Fruit fly (Drosophila melanogaster): ENCODE data around the gene CG10352.

CG10352 gene

DNA sequence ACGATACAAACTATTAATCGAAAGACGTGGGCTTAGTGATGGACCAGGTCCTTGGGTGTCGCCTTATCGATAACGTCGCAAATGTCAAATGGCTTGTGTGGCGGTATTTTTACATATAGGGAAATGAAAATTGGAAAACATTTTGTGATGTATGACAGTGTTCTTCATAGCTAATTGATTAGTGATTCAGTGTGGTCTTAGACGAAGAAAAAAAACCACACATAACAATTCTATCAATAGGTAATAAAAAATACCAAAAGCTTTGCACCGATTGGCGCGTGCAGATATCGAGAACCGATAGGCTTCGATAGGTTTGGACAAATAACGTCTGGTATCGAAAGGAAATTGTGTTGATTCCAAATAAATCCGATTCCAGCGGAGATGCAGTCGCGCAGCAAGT lies 8.1 kb downstream of the CG10352 start, which contains the start of the genes Nrd1 and CG1847 (continued):
- no peak for TF ChIP-seq CG8388 (GFP tag; optimal IDR thresholded peaks at IDR 0.05)
- no peak for TF ChIP-seq sisA (GFP tag; IDR thresholded peaks at IDR 0.05)
- TF ChIP-seq HLH3B (GFP tag; IDR thresholded peaks at IDR 0.05), result no peak
- no peak for TF ChIP-seq Asciz (GFP tag; optimal IDR thresholded peaks at IDR 0.05)
- TF ChIP-seq lab (GFP tag; optimal IDR thresholded peaks at IDR 0.05), result no peak
- no peak for TF ChIP-seq CG3847 (GFP tag; IDR thresholded peaks at IDR 0.05)
- TF ChIP-seq bbx (GFP tag; IDR thresholded peaks at IDR 0.05; ENCODE audit: partially characterized antibody), result peak; percentile 55
- peak; percentile 55 for TF ChIP-seq Med (GFP tag)
- TF ChIP-seq CG6854 (GFP tag; optimal IDR thresholded peaks at IDR 0.05), result no peak
- TF ChIP-seq sc (optimal IDR thresholded peaks at IDR 0.05), result no peak
- no peak for TF ChIP-seq sc (GFP tag; optimal IDR thresholded peaks at IDR 0.05)
- TF ChIP-seq CG11560 (tag; IDR thresholded peaks at IDR 0.05), result no peak
- peak; percentile 65 for TF ChIP-seq Sin3A (optimal IDR thresholded peaks at IDR 0.05)
- no peak for TF ChIP-seq grn (GFP tag; optimal IDR thresholded peaks at IDR 0.05)
- no peak for TF ChIP-seq kah (GFP tag; optimal IDR thresholded peaks at IDR 0.05)
- TF ChIP-seq Poxn (GFP tag; IDR thresholded peaks at IDR 0.05), result no peak
- no peak for TF ChIP-seq ems (GFP tag; optimal IDR thresholded peaks at IDR 0.05)
- no peak for TF ChIP-seq nau (GFP tag; optimal IDR thresholded peaks at IDR 0.05)
- no peak for TF ChIP-seq Sox100B (GFP tag; optimal IDR thresholded peaks at IDR 0.05)
- TF ChIP-seq trem (tag; optimal IDR thresholded peaks at IDR 0.05), result peak; percentile 40
- TF ChIP-seq CG31224 (GFP tag; IDR thresholded peaks at IDR 0.05), result no peak
- no peak for TF ChIP-seq Fer2 (tag; optimal IDR thresholded peaks at IDR 0.05)
- TF ChIP-seq ssp (GFP tag; IDR thresholded peaks at IDR 0.05), result 0 out of 2 replicates have a peak, but pooled peaks have one; percentile 20
- no peak for TF ChIP-seq CG2120 (GFP tag; optimal IDR thresholded peaks at IDR 0.05)

DNA sequence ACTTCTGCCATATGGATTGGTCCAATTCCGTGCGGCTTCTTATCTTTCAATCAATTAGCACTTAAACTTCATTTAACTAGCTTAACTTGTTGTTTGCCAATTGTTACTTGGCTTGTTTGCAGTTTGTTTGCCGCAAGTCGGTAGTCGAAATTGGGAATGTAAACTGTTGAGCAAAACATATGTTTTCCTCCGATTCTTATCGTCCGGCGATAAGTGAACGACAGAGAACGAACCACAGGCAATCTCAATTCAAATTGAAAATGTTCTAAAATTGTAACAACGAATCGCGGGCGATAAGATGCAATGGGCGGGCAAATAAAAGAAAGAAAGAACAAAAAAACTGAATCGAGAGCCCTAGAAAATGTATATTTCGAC lies 18.5 kb downstream of the CG10352 start:
- TF ChIP-seq psq (GFP tag; optimal IDR thresholded peaks at IDR 0.05), result no peak
- TF ChIP-seq CG14014 (GFP tag; IDR thresholded peaks at IDR 0.05), result no peak
- peak; percentile 62 for TF ChIP-seq grn (GFP tag; optimal IDR thresholded peaks at IDR 0.05)
- TF ChIP-seq CG2199 (GFP tag; IDR thresholded peaks at IDR 0.05), result 0 out of 3 replicates have a peak, but pooled peaks have one; percentile 21
- TF ChIP-seq mirr (GFP tag; optimal IDR thresholded peaks at IDR 0.05), result peak; percentile 68
- TF ChIP-seq usp (GFP tag; optimal IDR thresholded peaks at IDR 0.05), result no peak
- TF ChIP-seq ab (GFP tag; optimal IDR thresholded peaks at IDR 0.05), result no peak
- TF ChIP-seq pros (GFP tag; optimal IDR thresholded peaks at IDR 0.05), result no peak
- TF ChIP-seq CG6272 (GFP tag; IDR thresholded peaks at IDR 0.05), result no peak
- peak; percentile 59 for TF ChIP-seq caup (GFP tag; optimal IDR thresholded peaks at IDR 0.05; ENCODE audit: severe bottlenecking)
- TF ChIP-seq HLHmδ (GFP tag; optimal IDR thresholded peaks at IDR 0.05), result no peak
- TF ChIP-seq Lpt (GFP tag; optimal IDR thresholded peaks at IDR 0.05), result no peak
- peak; percentile 51 for TF ChIP-seq exex (tag; optimal IDR thresholded peaks at IDR 0.05)

DNA sequence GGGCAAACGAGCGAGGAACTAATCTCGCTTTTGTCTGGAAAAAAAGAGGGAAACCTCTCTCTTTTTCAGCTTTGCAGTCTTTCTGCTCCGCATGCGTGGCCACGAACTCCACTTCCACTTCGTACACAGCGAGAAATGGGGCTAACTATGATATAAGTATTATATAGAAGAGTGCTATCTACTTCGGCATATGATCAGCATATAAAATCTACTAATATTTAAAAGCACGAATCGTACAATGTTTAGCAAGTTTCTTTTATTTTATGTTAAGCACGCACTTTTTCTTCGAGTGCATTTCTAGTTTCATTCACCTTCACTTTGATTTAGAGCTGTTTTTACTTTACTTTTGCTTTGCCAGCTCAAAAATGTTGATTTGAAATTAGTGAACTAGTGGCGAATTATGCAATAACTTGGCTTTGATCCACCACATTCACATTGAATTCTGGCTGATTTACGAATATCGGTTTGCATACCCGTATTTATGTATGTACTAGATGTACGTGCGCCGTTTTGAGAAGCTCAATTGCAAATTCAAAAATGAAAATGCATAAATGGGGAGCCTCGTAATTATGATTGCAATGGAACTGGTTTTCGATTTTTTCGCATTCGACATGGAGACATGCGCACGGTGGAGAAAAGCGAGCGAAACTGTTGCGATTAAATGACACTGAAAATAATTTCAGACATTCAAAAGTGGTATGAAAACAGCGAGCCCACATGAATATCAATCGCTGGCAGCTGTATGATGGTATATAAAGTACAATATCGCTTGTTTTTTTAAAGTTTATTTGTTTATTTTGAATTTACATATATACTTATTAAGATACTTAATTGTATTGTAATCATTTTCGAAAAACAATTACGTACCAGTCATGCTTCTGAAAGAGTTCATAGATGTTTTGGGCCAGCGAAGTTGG lies 19.2 kb downstream of the CG10352 start:
- TF ChIP-seq tio (GFP tag; optimal IDR thresholded peaks at IDR 0.05) (peak; percentile 18), CG12744 (GFP tag; optimal IDR thresholded peaks at IDR 0.05) (no peak), CG18599 (GFP tag; optimal IDR thresholded peaks at IDR 0.05) (peak; percentile 62), gcm (GFP tag; optimal IDR thresholded peaks at IDR 0.05) (peak; percentile 67), hbn (GFP tag; IDR thresholded peaks at IDR 0.05; ENCODE audit: partially characterized antibody) (no peak), zen (tag; optimal IDR thresholded peaks at IDR 0.05) (peak; percentile 62), br (optimal IDR thresholded peaks at IDR 0.05) (no peak), grn (GFP tag; optimal IDR thresholded peaks at IDR 0.05) (peak; percentile 22), CG10462 (GFP tag; optimal IDR thresholded peaks at IDR 0.05) (peak; percentile 34), CG9876 (GFP tag; optimal IDR thresholded peaks at IDR 0.05) (no peak), dpn (GFP tag; optimal IDR thresholded peaks at IDR 0.05) (peak; percentile 62 to 79), ewg (GFP tag; optimal IDR thresholded peaks at IDR 0.05) (peak; percentile 51), pb (GFP tag; optimal IDR thresholded peaks at IDR 0.05) (peak; percentile 39), BEAF-32 (GFP tag; optimal IDR thresholded peaks at IDR 0.05) (no peak), da (GFP tag; optimal IDR thresholded peaks at IDR 0.05) (no peak)

Measured in whole organism, embryonic.